Worm (Caenorhabditis elegans) whole organism, midembryonic: ENCODE results near the gene pgp-6.

Experiments
- T22C8.4 ChIP-seq: fragments of 200-800 bp; sonication (Bioruptor generic); IDR thresholded peaks from 2 replicates; pipeline ENCODE4 v1.3.6; 2022; ENCODE audit warnings: missing genetic modification characterization, missing compliant biosample characterization
- cog-1 ChIP-seq: sonication (generic microtip); optimal IDR thresholded peaks from 2 replicates; lab custom pipeline; 2016; ENCODE audit warnings: missing genetic modification characterization, missing compliant biosample characterization
- flt-1 ChIP-seq: fragments of 200-800 bp; sonication (Bioruptor generic); IDR thresholded peaks from 2 replicates; pipeline ENCODE4 v1.3.6; 2022; ENCODE audit warnings: missing genetic modification characterization, missing compliant biosample characterization
- klf-2 ChIP-seq: fragments of 200-800 bp; sonication (Bioruptor generic); conservative IDR thresholded peaks from 2 replicates; pipeline ENCODE4 v1.3.6; 2022; ENCODE audit warnings: missing genetic modification reagents, missing genetic modification characterization, missing compliant biosample characterization
- ref-1 ChIP-seq: fragments of 200-800 bp; sonication (Bioruptor generic); conservative IDR thresholded peaks from 2 replicates; pipeline ENCODE4 v1.3.6; 2022; ENCODE audit warnings: missing genetic modification reagents, missing genetic modification characterization, missing compliant biosample characterization
- tab-1 ChIP-seq: fragments of 200-800 bp; sonication (Bioruptor generic); IDR thresholded peaks from 2 replicates; pipeline ENCODE4 v1.3.6; 2022; ENCODE audit warnings: missing genetic modification characterization, missing compliant biosample characterization
- ztf-23 ChIP-seq: fragments of 200-800 bp; sonication (Bioruptor generic); IDR thresholded peaks from 2 replicates; pipeline ENCODE4 v1.3.6; 2022; ENCODE audit warnings: missing genetic modification reagents, missing genetic modification characterization, missing compliant biosample characterization
- ztf-29 ChIP-seq: fragments of 200-800 bp; sonication (Bioruptor generic); IDR thresholded peaks from 2 replicates; pipeline ENCODE4 v1.3.6; 2022; ENCODE audit warnings: missing genetic modification reagents, missing genetic modification characterization, missing compliant biosample characterization

- TF ChIP-seq flt-1 (GFP tag; lab: Robert Waterston, UW) (no peak), cog-1 (no peak), ztf-29 (GFP tag; lab: Robert Waterston, UW) (no peak), tab-1 (GFP tag; lab: Robert Waterston, UW) (no peak), T22C8.4 (GFP tag; lab: Robert Waterston, UW) (no peak), klf-2 (GFP tag; lab: Robert Waterston, UW) (no peak), ref-1 (GFP tag; lab: Robert Waterston, UW) (no peak), ztf-23 (GFP tag; lab: Robert Waterston, UW) (no peak)
Observed at ce11 chrX:10900952-10901351, 23.7 kb upstream of the pgp-6 start.
